Worm (Caenorhabditis elegans) whole organism, L1 larva: ENCODE measurements around the gene H32C10.1.

Source experiments
- alr-1 ChIP-seq: fragments of 200-800 bp; sonication (Bioruptor generic); optimal IDR thresholded peaks from 2 replicates; lab custom pipeline; 2018; ENCODE audit warnings: borderline replicate concordance, mild to moderate bottlenecking, missing genetic modification characterization, missing compliant biosample characterization
- ceh-8 ChIP-seq: fragments of 200-800 bp; sonication (Bioruptor generic); optimal IDR thresholded peaks from 2 replicates; lab custom pipeline; 2018; ENCODE audit warnings: mild to moderate bottlenecking, missing genetic modification characterization, moderate library complexity, missing compliant biosample characterization
- ceh-82 ChIP-seq, 3 experiments: fragments of 150-350 bp in 1 of 3; sonication (generic microtip) in 2 of 3; optimal IDR thresholded peaks; 2 replicates each; lab custom pipeline; 2014 to 2017; ENCODE audit warnings: missing biosample characterization in 3 of 3, missing genetic modification characterization in 3 of 3
- ceh-88 ChIP-seq: fragments of 200-800 bp; sonication (Bioruptor generic); IDR thresholded peaks from 2 replicates; pipeline ENCODE4 v1.3.6; 2022; ENCODE audit warnings: missing genetic modification characterization, missing compliant biosample characterization
- dpl-1 ChIP-seq, 3 experiments: fragments of 150-350 bp in 2 of 3; sonication (generic microtip) in 1 of 3; optimal IDR thresholded peaks; 2 replicates each; lab custom pipeline; 2014 to 2017; ENCODE audit warnings: missing biosample characterization in 3 of 3, missing genetic modification characterization in 3 of 3, missing genetic modification reagents in 3 of 3
- dsc-1 ChIP-seq: sonication (generic microtip); optimal IDR thresholded peaks from 2 replicates; lab custom pipeline; 2016; ENCODE audit warnings: mild to moderate bottlenecking, missing genetic modification characterization, missing compliant biosample characterization
- efl-1 ChIP-seq, 4 experiments: fragments of 150-350 bp; optimal IDR thresholded peaks in 3 of 4; peaks in 1 of 4; 1 replicate in 1 of 4; 2 replicates in 3 of 4; lab custom pipeline; 2014; ENCODE audit warnings: missing biosample characterization in 2 of 4, missing genetic modification characterization in 2 of 4, missing genetic modification reagents in 2 of 4
- egl-27 ChIP-seq, 2 experiments: fragments of 150-350 bp in 1 of 2; sonication (generic microtip); optimal IDR thresholded peaks; 3 replicates each; lab custom pipeline; 2017 to 2018; ENCODE audit warnings: missing biosample characterization in 2 of 2, missing genetic modification characterization in 2 of 2, missing genetic modification reagents in 2 of 2
- ets-5 ChIP-seq: fragments of 200-800 bp; sonication (Bioruptor generic); IDR thresholded peaks from 2 replicates; pipeline ENCODE4 v1.3.6; 2022; ENCODE audit warnings: missing genetic modification characterization, missing compliant biosample characterization
- fos-1 ChIP-seq: fragments of 150-350 bp; optimal IDR thresholded peaks from 2 replicates; lab custom pipeline; 2014; ENCODE audit warnings: missing biosample characterization, missing genetic modification characterization
- grh-1 ChIP-seq: fragments of 200-800 bp; sonication (Bioruptor generic); IDR thresholded peaks from 2 replicates; pipeline ENCODE4 v1.3.6; 2022; ENCODE audit warnings: missing genetic modification reagents, missing genetic modification characterization, missing compliant biosample characterization
- lin-14 ChIP-seq: fragments of 200-800 bp; sonication (Bioruptor generic); optimal IDR thresholded peaks from 2 replicates; lab custom pipeline; 2018; ENCODE audit warnings: mild to moderate bottlenecking, missing genetic modification characterization, moderate library complexity, missing compliant biosample characterization
- lin-35 ChIP-seq, 2 experiments: fragments of 150-350 bp; optimal IDR thresholded peaks; 2 replicates each; lab custom pipeline; 2014; ENCODE audit warnings: missing biosample characterization in 2 of 2, missing genetic modification characterization in 2 of 2, missing genetic modification reagents in 2 of 2
- lin-39 ChIP-seq: fragments of 150-350 bp; optimal IDR thresholded peaks from 2 replicates; lab custom pipeline; 2014; ENCODE audit warnings: missing biosample characterization, missing genetic modification reagents, missing genetic modification characterization
- lsy-2 ChIP-seq, 2 experiments: fragments of 150-350 bp; optimal IDR thresholded peaks; 2 replicates each; lab custom pipeline; 2014; ENCODE audit warnings: missing biosample characterization in 2 of 2, missing genetic modification characterization in 2 of 2
- mab-9 ChIP-seq: fragments of 200-800 bp; sonication (Bioruptor generic); IDR thresholded peaks from 2 replicates; pipeline ENCODE4 v1.3.6; 2022; ENCODE audit warnings: missing genetic modification reagents, missing genetic modification characterization, missing compliant biosample characterization
- nhr-11 ChIP-seq: fragments of 150-350 bp; optimal IDR thresholded peaks from 2 replicates; lab custom pipeline; 2014; ENCODE audit warnings: missing biosample characterization, missing genetic modification characterization
- nhr-12 ChIP-seq: sonication (generic microtip); optimal IDR thresholded peaks from 2 replicates; lab custom pipeline; 2017; ENCODE audit warnings: missing biosample characterization, missing genetic modification characterization
- nhr-19 ChIP-seq: fragments of 200-800 bp; sonication (Bioruptor generic); conservative IDR thresholded peaks from 2 replicates; pipeline ENCODE4 v1.3.6; 2022; ENCODE audit warnings: missing genetic modification characterization, missing compliant biosample characterization
- nhr-71 ChIP-seq: sonication (generic microtip); optimal IDR thresholded peaks from 2 replicates; lab custom pipeline; 2016; ENCODE audit warnings: mild to moderate bottlenecking, missing genetic modification characterization, moderate library complexity, missing compliant biosample characterization
- nhr-77 ChIP-seq: fragments of 150-350 bp; optimal IDR thresholded peaks from 2 replicates; lab custom pipeline; 2014; ENCODE audit warnings: missing biosample characterization, missing genetic modification characterization
- pag-3 ChIP-seq: sonication (generic microtip); optimal IDR thresholded peaks from 2 replicates; lab custom pipeline; 2017; ENCODE audit warnings: missing genetic modification characterization, mild to moderate bottlenecking, missing compliant biosample characterization, antibody characterized with exemption, borderline replicate concordance; ENCODE audit not compliant: insufficient read depth
- rnt-1 ChIP-seq: sonication (generic microtip); optimal IDR thresholded peaks from 2 replicates; lab custom pipeline; 2016; ENCODE audit warnings: mild to moderate bottlenecking, missing genetic modification characterization, moderate library complexity, missing compliant biosample characterization
- snu-23 ChIP-seq: sonication (generic microtip); optimal IDR thresholded peaks from 2 replicates; lab custom pipeline; 2016; ENCODE audit warnings: missing genetic modification characterization, missing compliant biosample characterization
- tbx-2 ChIP-seq: sonication (generic microtip); optimal IDR thresholded peaks from 2 replicates; lab custom pipeline; 2016; ENCODE audit warnings: missing genetic modification characterization, missing compliant biosample characterization
- unc-30 ChIP-seq: sonication (generic microtip); optimal IDR thresholded peaks from 2 replicates; lab custom pipeline; 2017; ENCODE audit warnings: missing biosample characterization, missing genetic modification characterization
- unc-62 ChIP-seq: fragments of 150-350 bp; optimal IDR thresholded peaks from 2 replicates; lab custom pipeline; 2014; ENCODE audit warnings: missing biosample characterization, missing genetic modification reagents, missing genetic modification characterization
- vab-15 ChIP-seq: sonication (generic microtip); optimal IDR thresholded peaks from 2 replicates; lab custom pipeline; 2017; ENCODE audit warnings: missing genotype, mild to moderate bottlenecking, missing genetic modification characterization, missing compliant biosample characterization

Gene H32C10.1

DNA sequence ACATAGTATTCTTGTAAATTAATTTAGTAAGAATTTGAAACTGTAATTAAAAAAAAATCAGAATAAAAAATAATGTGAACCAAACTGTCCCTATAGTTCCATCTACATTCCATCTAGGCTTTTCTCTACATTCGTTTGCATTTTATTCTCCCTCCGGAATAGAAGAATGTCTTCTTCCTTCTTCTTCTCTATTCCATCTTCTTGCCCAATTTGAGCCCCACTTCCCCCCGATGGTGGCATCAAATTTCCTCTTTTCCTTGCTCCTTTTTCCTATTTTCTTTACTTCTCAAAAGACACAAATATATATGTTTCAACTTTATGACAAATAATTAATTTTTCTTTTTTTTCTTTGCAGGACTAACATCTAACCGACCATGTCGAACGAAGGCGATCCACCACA, 41.1 kb downstream of the H32C10.1 start, which contains the start of gene unc-44:
Gene unc-44 (plus strand): TSS at position 356 of the 400 bp plus-strand sequence.
- TF ChIP-seq ceh-82 (tag; optimal IDR thresholded peaks at IDR 0.05; lab: Kevin White, UChicago) (no peak), lin-14 (GFP tag; lab: Kevin White, UChicago) (peak; percentile 59), unc-62 (GFP tag; lab: Kevin White, UChicago) (no peak), lin-39 (tag; lab: Kevin White, UChicago) (no peak), ets-5 (no peak)

DNA sequence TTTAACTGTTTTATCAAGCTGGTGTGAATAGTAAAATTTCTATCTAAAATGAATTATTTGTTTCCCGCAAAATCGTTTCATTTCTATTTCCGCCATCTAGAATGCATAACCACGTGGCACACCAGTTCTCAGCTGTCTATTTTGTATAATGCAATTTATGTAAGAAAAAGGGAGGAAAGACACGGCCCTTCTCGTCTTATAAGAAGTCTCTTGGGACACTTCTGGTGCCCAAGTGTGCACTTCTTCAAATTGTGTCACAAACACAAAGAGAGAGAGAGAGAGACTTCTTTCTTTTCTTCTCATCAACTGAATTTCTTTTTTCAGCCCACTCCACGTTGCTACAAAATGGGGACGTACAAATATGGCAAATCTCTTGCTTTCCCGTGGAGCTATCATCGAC, 43.1 kb downstream of the H32C10.1 start:
- TF ChIP-seq lin-35 (GFP tag; optimal IDR thresholded peaks at IDR 0.05; lab: Kevin White, UChicago) (no peak), nhr-71 (tag; lab: Kevin White, UChicago) (peak; percentile 6), lin-14 (GFP tag; lab: Kevin White, UChicago) (peak; percentile 81), ceh-82 (tag; optimal IDR thresholded peaks at IDR 0.05; lab: Kevin White, UChicago) (peak in 1 of 3 experiments; percentile 10), efl-1 (optimal IDR thresholded peaks at IDR 0.05; lab: Kevin White, UChicago) (no peak), efl-1 (GFP tag; optimal IDR thresholded peaks at IDR 0.05 in 1 of 2; lab: Kevin White, UChicago) (no peak), tbx-2 (tag; lab: Kevin White, UChicago) (peak; percentile 26)

DNA sequence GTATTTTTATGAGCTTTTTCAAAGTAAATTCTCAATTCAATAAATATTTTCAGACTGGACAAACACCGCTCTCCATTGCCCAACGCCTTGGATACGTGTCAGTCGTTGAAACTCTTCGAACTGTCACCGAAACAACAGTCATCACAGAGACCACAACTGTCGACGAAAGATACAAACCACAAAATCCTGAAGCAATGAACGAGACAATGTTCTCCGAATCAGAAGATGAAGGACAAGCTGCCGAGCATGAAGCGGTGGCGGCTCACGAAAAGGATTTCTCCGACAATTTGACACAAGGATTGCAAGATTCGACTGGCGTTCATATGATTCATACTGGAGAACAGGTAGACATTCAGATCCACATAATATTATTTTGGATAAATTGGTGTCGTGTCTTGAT, 45.7 kb downstream of the H32C10.1 start:
- TF ChIP-seq mab-9 (GFP tag; lab: Robert Waterston, UW), result no peak
- TF ChIP-seq fos-1 (tag; lab: Kevin White, UChicago), result no peak
- TF ChIP-seq dpl-1 (GFP tag; optimal IDR thresholded peaks at IDR 0.05; lab: Kevin White, UChicago), result no peak
- TF ChIP-seq ceh-88 (GFP tag; lab: Robert Waterston, UW), result no peak
- TF ChIP-seq alr-1 (tag; lab: Kevin White, UChicago), result peak; percentile 92
- TF ChIP-seq snu-23, result no peak
- TF ChIP-seq dsc-1 (tag; lab: Kevin White, UChicago), result no peak

DNA sequence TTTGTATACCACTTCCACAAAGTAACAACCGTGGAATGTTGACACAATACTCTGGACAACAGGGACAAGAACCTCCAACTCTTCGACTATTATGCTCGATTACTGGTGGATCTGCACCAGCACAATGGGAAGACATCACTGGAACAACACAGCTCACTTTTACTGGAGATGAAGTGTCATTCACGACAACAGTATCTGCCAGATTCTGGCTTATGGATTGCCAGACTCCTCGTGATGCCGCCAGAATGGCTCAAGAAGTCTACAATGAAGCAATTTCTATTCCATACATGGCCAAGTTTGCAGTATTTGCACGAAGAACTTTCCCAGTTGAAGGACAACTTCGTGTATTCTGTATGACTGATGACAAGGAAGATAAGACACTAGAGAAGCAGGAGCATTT, 49.0 kb downstream of the H32C10.1 start:
- TF ChIP-seq alr-1 (tag; lab: Kevin White, UChicago), result peak; percentile 67
- no peak for TF ChIP-seq egl-27 (tag; optimal IDR thresholded peaks at IDR 0.05; lab: Kevin White, UChicago)
- no peak for TF ChIP-seq unc-30 (tag; lab: Kevin White, UChicago)

DNA sequence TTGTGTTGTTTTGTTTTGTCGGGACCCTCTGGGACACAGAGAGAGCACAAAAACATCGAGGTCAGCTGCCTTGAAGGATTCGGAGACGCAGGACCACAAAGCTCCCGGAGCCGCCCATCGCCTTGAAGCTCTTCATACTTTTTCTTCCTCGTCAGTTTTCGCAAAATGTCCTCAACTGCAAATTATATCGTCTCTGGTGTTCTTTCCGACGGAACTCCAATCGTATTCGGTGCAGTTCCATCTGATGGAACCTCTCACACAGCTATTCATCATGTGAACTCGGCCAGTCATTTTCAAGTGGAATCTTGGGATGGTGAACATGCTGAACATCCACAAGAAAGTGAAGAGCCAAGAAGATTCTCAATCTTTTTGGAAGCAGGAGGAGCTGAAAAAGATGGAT, 51.3 kb downstream of the H32C10.1 start:
- no peak for TF ChIP-seq nhr-12 (tag; lab: Kevin White, UChicago)
- TF ChIP-seq ceh-8, result no peak
- peak; percentile 6 for TF ChIP-seq nhr-71 (tag; lab: Kevin White, UChicago)
- peak; percentile 5 for TF ChIP-seq lin-14 (GFP tag; lab: Kevin White, UChicago)
- TF ChIP-seq, all 84 proteins: peak for 2

DNA sequence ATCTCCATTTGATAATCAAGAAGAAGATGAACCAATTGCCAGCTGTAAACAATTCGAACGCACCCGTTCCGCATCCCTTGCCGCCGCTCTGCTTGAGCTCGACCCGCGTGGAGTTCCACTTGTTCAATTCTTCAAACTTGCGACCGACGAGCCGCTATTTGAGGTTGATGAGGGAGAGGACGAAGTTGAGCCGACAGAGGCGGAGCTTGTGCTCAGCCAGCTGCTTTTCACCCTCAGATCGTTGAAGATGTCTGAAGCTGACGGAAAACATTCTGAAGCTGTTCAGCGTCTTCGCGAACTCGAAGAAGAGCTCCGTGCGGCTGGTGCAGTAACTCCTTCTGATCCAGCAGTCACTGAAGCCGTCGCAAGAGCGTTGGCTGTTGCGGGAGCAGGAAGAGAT, 51.7 kb downstream of the H32C10.1 start:
- TF ChIP-seq grh-1 (GFP tag; lab: Robert Waterston, UW) (no peak), unc-62 (GFP tag; lab: Kevin White, UChicago) (no peak), mab-9 (GFP tag; lab: Robert Waterston, UW) (no peak), dsc-1 (tag; lab: Kevin White, UChicago) (no peak), egl-27 (tag; optimal IDR thresholded peaks at IDR 0.05; lab: Kevin White, UChicago) (no peak), nhr-11 (tag; lab: Kevin White, UChicago) (no peak), lsy-2 (tag; optimal IDR thresholded peaks at IDR 0.05; lab: Kevin White, UChicago) (no peak), tbx-2 (tag; lab: Kevin White, UChicago) (no peak)
- TF ChIP-seq, all 84 proteins: peak for 0

DNA sequence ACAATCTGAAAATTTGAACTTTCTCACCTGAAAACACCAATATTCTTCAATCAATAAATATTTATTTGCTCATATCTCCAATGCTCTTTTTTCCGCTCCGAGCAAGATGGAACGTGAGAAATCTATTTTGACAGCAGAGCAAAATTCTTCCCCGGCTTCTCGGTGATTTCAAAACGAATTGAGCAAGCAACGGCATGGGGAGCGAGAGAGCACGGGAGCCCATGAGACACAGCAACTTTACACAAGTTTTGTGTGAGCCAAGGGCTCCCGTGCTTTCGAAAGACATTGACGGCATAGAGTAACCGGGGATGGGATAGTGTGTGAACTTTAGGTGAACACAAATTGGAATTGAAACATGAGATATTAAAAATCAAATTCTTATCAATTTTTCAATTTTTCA, 52.7 kb downstream of the H32C10.1 start:
- TF ChIP-seq lin-14 (GFP tag; lab: Kevin White, UChicago) (peak; percentile 55), nhr-11 (tag; lab: Kevin White, UChicago) (no peak), nhr-77 (tag; lab: Kevin White, UChicago) (no peak), rnt-1 (tag; lab: Kevin White, UChicago) (peak; percentile 27), pag-3 (tag; lab: Kevin White, UChicago) (peak; percentile 30), nhr-19 (GFP tag; lab: Robert Waterston, UW) (0 out of 2 replicates have a peak, but pooled peaks have one; percentile 13), vab-15 (no peak)
- TF ChIP-seq, all 84 proteins: peak for 4
